ENCODE assay signal across 3 fruit fly cellular contexts in genomic region chr2L:8292159-8292887, dm6.
A peak's percentile ranks its signal among the peaks of the same experiment; 100 is the strongest.
TF ChIP-seq lines count a peak whose summit lies in the region.

No protein-coding gene starts in this region.

TF ChIP-seq in whole organism, embryonic, 481 proteins besides CTCF, POLR2A, EP300 and RAD21 (continued from another document and continues in another):
- TF ChIP-seq Jarid2 (GFP tag; optimal IDR thresholded peaks at IDR 0.05; lab: Kevin White, UChicago) (peak; percentile 70), CG43689 (GFP tag; IDR thresholded peaks at IDR 0.05; lab: Robert Waterston, UW) (peak; percentile 90), CG34224 (GFP tag; IDR thresholded peaks at IDR 0.05; lab: Robert Waterston, UW; ENCODE audit: partially characterized antibody) (no peak), Dfd (GFP tag; optimal IDR thresholded peaks at IDR 0.05; lab: Kevin White, UChicago) (no peak), Pdp1 (GFP tag; optimal IDR thresholded peaks at IDR 0.05; lab: Kevin White, UChicago) (peak; percentile 92 to 95), CG15269 (tag; optimal IDR thresholded peaks at IDR 0.05; lab: Kevin White, UChicago) (peak; percentile 97), CG6683 (GFP tag; optimal IDR thresholded peaks at IDR 0.05; lab: Kevin White, UChicago) (peak; percentile 91), CG16813 (GFP tag; IDR thresholded peaks at IDR 0.05; lab: Robert Waterston, UW; ENCODE audit: partially characterized antibody) (no peak), Poxn (GFP tag; IDR thresholded peaks at IDR 0.05; lab: Robert Waterston, UW) (peak; percentile 85), sc (optimal IDR thresholded peaks at IDR 0.05; lab: Kevin White, UChicago) (no peak), sc (GFP tag; optimal IDR thresholded peaks at IDR 0.05; lab: Kevin White, UChicago) (peak; percentile 84), fd3F (GFP tag; optimal IDR thresholded peaks at IDR 0.05; lab: Kevin White, UChicago) (peak; percentile 95), Oaz (GFP tag; IDR thresholded peaks at IDR 0.05; lab: Robert Waterston, UW) (peak; percentile 90), sd (tag; optimal IDR thresholded peaks at IDR 0.05; lab: Kevin White, UChicago) (peak; percentile 88), cwo (GFP tag; optimal IDR thresholded peaks at IDR 0.05; lab: Kevin White, UChicago) (peak; percentile 94), dati (GFP tag; IDR thresholded peaks at IDR 0.05; lab: Robert Waterston, UW) (peak; percentile 91), CG17802 (tag; optimal IDR thresholded peaks at IDR 0.05; lab: Kevin White, UChicago) (peak; percentile 81), CG8359 (GFP tag; optimal IDR thresholded peaks at IDR 0.05; lab: Kevin White, UChicago; ENCODE audit: borderline replicate concordance) (peak; percentile 82), gt (GFP tag; IDR thresholded peaks at IDR 0.05; lab: Robert Waterston, UW) (peak; percentile 83), D (optimal IDR thresholded peaks at IDR 0.05; lab: Kevin White, UChicago) (no peak), D (GFP tag; optimal IDR thresholded peaks at IDR 0.05; lab: Kevin White, UChicago) (peak; percentile 95), CG10959 (GFP tag; IDR thresholded peaks at IDR 0.05; lab: Robert Waterston, UW) (peak; percentile 93), pita (GFP tag; optimal IDR thresholded peaks at IDR 0.05; lab: Kevin White, UChicago) (no peak), CG7928 (GFP tag; optimal IDR thresholded peaks at IDR 0.05; lab: Kevin White, UChicago) (peak; percentile 76), wdn (GFP tag; IDR thresholded peaks at IDR 0.05; lab: Robert Waterston, UW) (peak; percentile 97), otp (GFP tag; IDR thresholded peaks at IDR 0.05; lab: Robert Waterston, UW) (peak; percentile 96), bab2 (GFP tag; optimal IDR thresholded peaks at IDR 0.05; lab: Kevin White, UChicago) (peak; percentile 90), Gsc (GFP tag; IDR thresholded peaks at IDR 0.05; lab: Robert Waterston, UW) (no peak; the same call in 1 of the 2 replicates), CG12769 (tag; optimal IDR thresholded peaks at IDR 0.05; lab: Kevin White, UChicago) (peak; percentile 95), CG2889 (GFP tag; IDR thresholded peaks at IDR 0.05; lab: Robert Waterston, UW) (peak; percentile 95), wor (GFP tag; IDR thresholded peaks at IDR 0.05; lab: Robert Waterston, UW) (peak; percentile 94), H2.0 (GFP tag; IDR thresholded peaks at IDR 0.05; lab: Robert Waterston, UW) (peak; percentile 96), hb (GFP tag; IDR thresholded peaks at IDR 0.05; lab: Robert Waterston, UW; ENCODE audit: partially characterized antibody) (no peak), CG14860 (GFP tag; IDR thresholded peaks at IDR 0.05; lab: Robert Waterston, UW; ENCODE audit: partially characterized antibody) (no peak), CG14965 (GFP tag; optimal IDR thresholded peaks at IDR 0.05; lab: Kevin White, UChicago; ENCODE audit: borderline replicate concordance) (peak; percentile 33), unc-4 (GFP tag; IDR thresholded peaks at IDR 0.05; lab: Robert Waterston, UW; ENCODE audit: partially characterized antibody) (no peak), Nf-YC (tag; optimal IDR thresholded peaks at IDR 0.05; lab: Kevin White, UChicago) (peak; percentile 87), MBD-R2 (GFP tag; IDR thresholded peaks at IDR 0.05; lab: Robert Waterston, UW) (peak; percentile 90), CG6765 (GFP tag; optimal IDR thresholded peaks at IDR 0.05; lab: Kevin White, UChicago) (peak; percentile 91), E2f2 (GFP tag; IDR thresholded peaks at IDR 0.05; lab: Robert Waterston, UW) (peak; percentile 83), CG6654 (GFP tag; optimal IDR thresholded peaks at IDR 0.05; lab: Kevin White, UChicago) (peak; percentile 77), org-1 (GFP tag; optimal IDR thresholded peaks at IDR 0.05; lab: Kevin White, UChicago) (peak; percentile 95), jing (GFP tag; optimal IDR thresholded peaks at IDR 0.05; lab: Kevin White, UChicago) (peak; percentile 82)

TF ChIP-seq in whole organism, prepupa, 60 proteins besides CTCF, POLR2A, EP300 and RAD21 (continued from another document):
- TF ChIP-seq fd85E (GFP tag; optimal IDR thresholded peaks at IDR 0.05; lab: Kevin White, UChicago) (no peak), vri (GFP tag; optimal IDR thresholded peaks at IDR 0.05; lab: Kevin White, UChicago) (peak; percentile 66), CG9139 (GFP tag; optimal IDR thresholded peaks at IDR 0.05; lab: Kevin White, UChicago) (no peak), Blimp-1 (GFP tag; optimal IDR thresholded peaks at IDR 0.05; lab: Kevin White, UChicago) (no peak), dsx (GFP tag; optimal IDR thresholded peaks at IDR 0.05; lab: Kevin White, UChicago; ENCODE audit: poor library complexity, severe bottlenecking) (no peak), Eip93F (GFP tag; optimal IDR thresholded peaks at IDR 0.05; lab: Kevin White, UChicago) (no peak), CG8319 (GFP tag; optimal IDR thresholded peaks at IDR 0.05; lab: Kevin White, UChicago) (peak; percentile 35), CG15336 (GFP tag; IDR thresholded peaks at IDR 0.05; lab: Robert Waterston, UW) (peak; percentile 95), CG34406 (GFP tag; optimal IDR thresholded peaks at IDR 0.05; lab: Kevin White, UChicago) (peak; percentile 37), Gug (GFP tag; IDR thresholded peaks at IDR 0.05; lab: Robert Waterston, UW) (peak; percentile 86), fd59A (GFP tag; optimal IDR thresholded peaks at IDR 0.05; lab: Kevin White, UChicago) (no peak), Ets21C (GFP tag; optimal IDR thresholded peaks at IDR 0.05; lab: Kevin White, UChicago) (peak; percentile 11), CG8632 (GFP tag; optimal IDR thresholded peaks at IDR 0.05; lab: Kevin White, UChicago) (peak; percentile 59), CG11762 (GFP tag; optimal IDR thresholded peaks at IDR 0.05; lab: Kevin White, UChicago; ENCODE audit: insufficient read depth) (peak; percentile 48), ss (GFP tag; optimal IDR thresholded peaks at IDR 0.05; lab: Kevin White, UChicago) (peak in 1 of 2 experiments; percentile 33), CG6792 (GFP tag; optimal IDR thresholded peaks at IDR 0.05; lab: Kevin White, UChicago) (peak; percentile 39), acj6 (GFP tag; optimal IDR thresholded peaks at IDR 0.05; lab: Kevin White, UChicago) (peak; percentile 67), CG11902 (GFP tag; optimal IDR thresholded peaks at IDR 0.05; lab: Kevin White, UChicago) (no peak), Sox102F (GFP tag; optimal IDR thresholded peaks at IDR 0.05; lab: Kevin White, UChicago) (peak; percentile 55), Eip78C (GFP tag; lab: Kevin White, UChicago) (peak; percentile 92), CG31627 (GFP tag; optimal IDR thresholded peaks at IDR 0.05; lab: Kevin White, UChicago) (peak; percentile 46), esn (GFP tag; optimal IDR thresholded peaks at IDR 0.05; lab: Kevin White, UChicago) (peak; percentile 73), pdm3 (GFP tag; optimal IDR thresholded peaks at IDR 0.05; lab: Kevin White, UChicago) (peak; percentile 78), CG6276 (GFP tag; optimal IDR thresholded peaks at IDR 0.05; lab: Kevin White, UChicago) (peak; percentile 90), CG10631 (GFP tag; optimal IDR thresholded peaks at IDR 0.05; lab: Kevin White, UChicago) (peak; percentile 57), Sox15 (GFP tag; optimal IDR thresholded peaks at IDR 0.05; lab: Kevin White, UChicago) (peak; percentile 13), Ets96B (tag; optimal IDR thresholded peaks at IDR 0.05; lab: Kevin White, UChicago) (peak; percentile 46), Smox (GFP tag; optimal IDR thresholded peaks at IDR 0.05; lab: Kevin White, UChicago) (peak; percentile 51), lz (GFP tag; optimal IDR thresholded peaks at IDR 0.05; lab: Kevin White, UChicago) (peak; percentile 66), eg (GFP tag; IDR thresholded peaks at IDR 0.05; lab: Robert Waterston, UW) (peak; percentile 95), salr (GFP tag; optimal IDR thresholded peaks at IDR 0.05; lab: Kevin White, UChicago) (peak in 1 of 2 experiments; percentile 56), net (GFP tag; optimal IDR thresholded peaks at IDR 0.05; lab: Kevin White, UChicago) (peak; percentile 58), svp (GFP tag; lab: Kevin White, UChicago) (peak; percentile 93), CG6163 (GFP tag; IDR thresholded peaks at IDR 0.05; lab: Robert Waterston, UW) (peak; percentile 86), CG4318 (GFP tag; optimal IDR thresholded peaks at IDR 0.05; lab: Kevin White, UChicago) (peak; percentile 69), dac (GFP tag; optimal IDR thresholded peaks at IDR 0.05; lab: Kevin White, UChicago) (peak; percentile 65), spab (GFP tag; optimal IDR thresholded peaks at IDR 0.05; lab: Kevin White, UChicago) (peak; percentile 15), Sox14 (GFP tag; optimal IDR thresholded peaks at IDR 0.05; lab: Kevin White, UChicago) (peak; percentile 56), CG8119 (GFP tag; IDR thresholded peaks at IDR 0.05; lab: Robert Waterston, UW) (peak; percentile 95)

TF ChIP-seq in whole organism, wandering third instar larva, 38 proteins besides CTCF, POLR2A, EP300 and RAD21 (continued from another document):
- TF ChIP-seq CrebA (GFP tag; optimal IDR thresholded peaks at IDR 0.05; lab: Kevin White, UChicago; ENCODE audit: borderline replicate concordance) (peak; percentile 62), usp (GFP tag; optimal IDR thresholded peaks at IDR 0.05; lab: Kevin White, UChicago) (no peak), br (GFP tag; optimal IDR thresholded peaks at IDR 0.05; lab: Kevin White, UChicago) (peak; percentile 83), Dif (GFP tag; optimal IDR thresholded peaks at IDR 0.05; lab: Kevin White, UChicago; ENCODE audit: partially characterized antibody) (no peak), Rel (GFP tag; optimal IDR thresholded peaks at IDR 0.05; lab: Kevin White, UChicago) (no peak), Rel (tag; optimal IDR thresholded peaks at IDR 0.05; lab: Kevin White, UChicago) (peak; percentile 32), Jra (GFP tag; optimal IDR thresholded peaks at IDR 0.05; lab: Kevin White, UChicago) (no peak), Dfd (GFP tag; optimal IDR thresholded peaks at IDR 0.05; lab: Kevin White, UChicago) (peak; percentile 54), Hr78 (GFP tag; optimal IDR thresholded peaks at IDR 0.05; lab: Kevin White, UChicago) (no peak), dmrt93B (GFP tag; optimal IDR thresholded peaks at IDR 0.05; lab: Kevin White, UChicago) (peak; percentile 33), foxo (GFP tag; optimal IDR thresholded peaks at IDR 0.05; lab: Kevin White, UChicago) (peak; percentile 12 to 75)
